Worm (Caenorhabditis elegans) whole organism, L3 larva: ENCODE measurements around the gene C01G5.9.

Experiments
- R02D3.7 ChIP-seq: fragments of 150-350 bp; optimal IDR thresholded peaks from 2 replicates; lab custom pipeline; 2014; ENCODE audit warnings: missing biosample characterization, missing genetic modification characterization
- ZK546.5 ChIP-seq: sonication (generic microtip); optimal IDR thresholded peaks from 2 replicates; lab custom pipeline; 2017; ENCODE audit warnings: missing biosample characterization, missing genetic modification characterization
- ama-1 ChIP-seq: fragments of 150-350 bp; optimal IDR thresholded peaks from 2 replicates; lab custom pipeline; 2018
- ceh-16 ChIP-seq: sonication (generic microtip); optimal IDR thresholded peaks from 2 replicates; lab custom pipeline; 2017; ENCODE audit warnings: missing biosample characterization, missing genetic modification characterization
- ceh-82 ChIP-seq: fragments of 150-350 bp; optimal IDR thresholded peaks from 2 replicates; lab custom pipeline; 2014; ENCODE audit warnings: missing biosample characterization, missing genetic modification characterization
- daf-12 ChIP-seq: fragments of 150-350 bp; optimal IDR thresholded peaks from 2 replicates; lab custom pipeline; 2014; ENCODE audit warnings: missing biosample characterization, missing genetic modification reagents, missing genetic modification characterization
- egl-27 ChIP-seq: sonication (generic microtip); optimal IDR thresholded peaks from 4 replicates; lab custom pipeline; 2017; ENCODE audit warnings: missing biosample characterization, missing genetic modification reagents, missing genetic modification characterization
- egl-5 ChIP-seq: fragments of 150-350 bp; optimal IDR thresholded peaks from 2 replicates; lab custom pipeline; 2017; ENCODE audit warnings: missing biosample characterization, missing genetic modification reagents, missing genetic modification characterization, inconsistent platforms
- elt-1 ChIP-seq: fragments of 150-350 bp; optimal IDR thresholded peaks from 2 replicates; lab custom pipeline; 2014; ENCODE audit warnings: missing biosample characterization, missing genetic modification characterization
- elt-2 ChIP-seq: sonication (generic microtip); optimal IDR thresholded peaks from 2 replicates; lab custom pipeline; 2016; ENCODE audit warnings: missing genetic modification reagents, mild to moderate bottlenecking, missing genetic modification characterization, missing compliant biosample characterization
- elt-3 ChIP-seq, 3 experiments: fragments of 150-350 bp in 1 of 3; sonication (generic microtip) in 2 of 3; optimal IDR thresholded peaks; 2 replicates in 2 of 3; 4 replicates in 1 of 3; lab custom pipeline; 2014 to 2017; ENCODE audit warnings: missing biosample characterization in 3 of 3, missing genetic modification characterization in 3 of 3
- eor-1 ChIP-seq, 2 experiments: fragments of 150-350 bp; optimal IDR thresholded peaks; 2 replicates each; lab custom pipeline; 2014 to 2018; ENCODE audit warnings: missing biosample characterization in 2 of 2, missing genetic modification characterization in 2 of 2
- fkh-10 ChIP-seq: sonication (generic microtip); optimal IDR thresholded peaks from 2 replicates; lab custom pipeline; 2017; ENCODE audit warnings: missing biosample characterization, missing genetic modification reagents, missing genetic modification characterization
- fkh-2 ChIP-seq: fragments of 150-350 bp; optimal IDR thresholded peaks from 2 replicates; lab custom pipeline; 2014; ENCODE audit warnings: missing biosample characterization, missing genetic modification reagents, missing genetic modification characterization
- fos-1 ChIP-seq: fragments of 150-350 bp; optimal IDR thresholded peaks from 2 replicates; lab custom pipeline; 2014; ENCODE audit warnings: missing biosample characterization, missing genetic modification characterization
- hmg-11 ChIP-seq: sonication (generic microtip); optimal IDR thresholded peaks from 2 replicates; lab custom pipeline; 2016; ENCODE audit warnings: missing genetic modification characterization, missing compliant biosample characterization
- jun-1 ChIP-seq: fragments of 150-350 bp; optimal IDR thresholded peaks from 2 replicates; lab custom pipeline; 2014; ENCODE audit warnings: missing biosample characterization, missing genetic modification reagents, missing genetic modification characterization
- lin-15B ChIP-seq: fragments of 150-350 bp; optimal IDR thresholded peaks from 2 replicates; lab custom pipeline; 2014; ENCODE audit warnings: missing biosample characterization, missing genetic modification characterization
- lin-39 ChIP-seq: fragments of 150-350 bp; optimal IDR thresholded peaks from 2 replicates; lab custom pipeline; 2018; ENCODE audit warnings: missing biosample characterization, missing genetic modification reagents, missing genetic modification characterization
- lsy-12 ChIP-seq: sonication (generic microtip); optimal IDR thresholded peaks from 2 replicates; lab custom pipeline; 2016; ENCODE audit warnings: mild to moderate bottlenecking, missing genetic modification characterization, missing compliant biosample characterization
- mdl-1 ChIP-seq: fragments of 150-350 bp; optimal IDR thresholded peaks from 2 replicates; lab custom pipeline; 2014; ENCODE audit warnings: missing biosample characterization, missing genetic modification characterization
- nfya-1 ChIP-seq: sonication (generic microtip); optimal IDR thresholded peaks from 2 replicates; lab custom pipeline; 2017; ENCODE audit warnings: missing genetic modification characterization, mild to moderate bottlenecking, missing compliant biosample characterization, antibody characterized with exemption, moderate library complexity; ENCODE audit not compliant: insufficient read depth
- nhr-12 ChIP-seq: fragments of 150-350 bp; optimal IDR thresholded peaks from 2 replicates; lab custom pipeline; 2014; ENCODE audit warnings: missing biosample characterization, missing genetic modification characterization
- nhr-23 ChIP-seq: fragments of 150-350 bp; optimal IDR thresholded peaks from 2 replicates; lab custom pipeline; 2014; ENCODE audit warnings: missing biosample characterization, missing genetic modification reagents, missing genetic modification characterization
- nhr-237 ChIP-seq: fragments of 150-350 bp; optimal IDR thresholded peaks from 2 replicates; lab custom pipeline; 2014; ENCODE audit warnings: missing biosample characterization, missing genetic modification characterization
- nhr-28 ChIP-seq: fragments of 150-350 bp; optimal IDR thresholded peaks from 2 replicates; lab custom pipeline; 2014; ENCODE audit warnings: missing biosample characterization, missing genetic modification characterization
- nhr-43 ChIP-seq: sonication (generic microtip); optimal IDR thresholded peaks from 2 replicates; lab custom pipeline; 2016; ENCODE audit warnings: mild to moderate bottlenecking, missing genetic modification characterization, missing compliant biosample characterization; ENCODE audit not compliant: poor library complexity, severe bottlenecking
- nhr-76 ChIP-seq: fragments of 150-350 bp; sonication (generic microtip); optimal IDR thresholded peaks from 5 replicates; lab custom pipeline; 2014; ENCODE audit warnings: missing biosample characterization, missing genetic modification characterization
- nhr-77 ChIP-seq: fragments of 150-350 bp; optimal IDR thresholded peaks from 2 replicates; lab custom pipeline; 2014; ENCODE audit warnings: missing biosample characterization, missing genetic modification characterization
- pha-4 ChIP-seq: fragments of 150-350 bp; optimal IDR thresholded peaks from 2 replicates; lab custom pipeline; 2014; ENCODE audit warnings: missing biosample characterization, missing genetic modification reagents, missing genetic modification characterization
- pqm-1 ChIP-seq: fragments of 150-350 bp; optimal IDR thresholded peaks from 2 replicates; lab custom pipeline; 2017; ENCODE audit warnings: missing biosample characterization, missing genetic modification characterization, inconsistent platforms
- sea-2 ChIP-seq: fragments of 150-350 bp; sonication (generic microtip); optimal IDR thresholded peaks from 4 replicates; lab custom pipeline; 2014; ENCODE audit warnings: missing biosample characterization, missing genetic modification reagents, missing genetic modification characterization
- skn-1 ChIP-seq: fragments of 150-350 bp; optimal IDR thresholded peaks from 2 replicates; lab custom pipeline; 2014; ENCODE audit warnings: missing biosample characterization, missing genetic modification characterization
- snpc-4 ChIP-seq: fragments of 150-350 bp; optimal IDR thresholded peaks from 2 replicates; lab custom pipeline; 2014; ENCODE audit warnings: missing biosample characterization, missing genetic modification characterization
- tbx-2 ChIP-seq: sonication (generic microtip); optimal IDR thresholded peaks from 2 replicates; lab custom pipeline; 2016; ENCODE audit warnings: mild to moderate bottlenecking, missing genetic modification characterization, missing compliant biosample characterization
- unc-39 ChIP-seq: sonication (generic microtip); optimal IDR thresholded peaks from 4 replicates; lab custom pipeline; 2017; ENCODE audit warnings: missing biosample characterization, missing genetic modification characterization
- unc-62 ChIP-seq: fragments of 150-350 bp; sonication (generic microtip); optimal IDR thresholded peaks from 4 replicates; lab custom pipeline; 2014; ENCODE audit warnings: missing biosample characterization, missing genetic modification reagents, missing genetic modification characterization
- ztf-11 ChIP-seq: fragments of 150-350 bp; optimal IDR thresholded peaks from 2 replicates; lab custom pipeline; 2014; ENCODE audit warnings: missing biosample characterization, missing genetic modification characterization
- ztf-4 ChIP-seq: fragments of 150-350 bp; optimal IDR thresholded peaks from 2 replicates; lab custom pipeline; 2014; ENCODE audit warnings: missing biosample characterization, missing genetic modification characterization

Gene C01G5.9

DNA sequence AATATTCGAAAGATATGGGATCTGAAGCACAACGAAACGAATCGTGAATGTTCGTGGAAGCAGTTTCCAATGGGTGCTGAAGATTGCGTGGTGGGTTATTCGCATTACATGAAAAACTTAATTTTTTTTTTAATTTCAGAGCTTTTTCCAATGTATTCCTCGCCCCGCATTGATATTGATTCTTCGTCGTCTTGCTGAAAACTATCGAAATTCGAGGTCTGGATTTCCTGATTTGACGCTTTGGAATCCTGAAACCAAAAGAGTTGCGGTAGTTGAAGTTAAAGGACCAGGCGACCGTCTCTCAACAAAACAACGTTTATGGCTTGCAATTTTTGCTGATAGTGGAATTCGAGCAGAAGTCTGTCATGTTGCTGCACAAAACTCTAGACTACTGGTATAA is 32.3 kb downstream of the C01G5.9 start:
- TF ChIP-seq ZK546.5 (tag; lab: Kevin White, UChicago) = no peak
- peak; percentile 27 for TF ChIP-seq nhr-43
- TF ChIP-seq unc-39 (tag; lab: Kevin White, UChicago) = no peak
- no peak for TF ChIP-seq ceh-82
- no peak for TF ChIP-seq nhr-28 (tag; lab: Kevin White, UChicago)
- no peak for TF ChIP-seq nhr-23 (tag; lab: Kevin White, UChicago)
- peak; percentile 23 for TF ChIP-seq elt-2 (tag; lab: Kevin White, UChicago)
- TF ChIP-seq lin-39 (tag; lab: Kevin White, UChicago) = no peak
- no peak for TF ChIP-seq sea-2 (GFP tag; lab: Kevin White, UChicago)
- no peak for TF ChIP-seq eor-1 (tag; optimal IDR thresholded peaks at IDR 0.05; lab: Kevin White, UChicago)

DNA sequence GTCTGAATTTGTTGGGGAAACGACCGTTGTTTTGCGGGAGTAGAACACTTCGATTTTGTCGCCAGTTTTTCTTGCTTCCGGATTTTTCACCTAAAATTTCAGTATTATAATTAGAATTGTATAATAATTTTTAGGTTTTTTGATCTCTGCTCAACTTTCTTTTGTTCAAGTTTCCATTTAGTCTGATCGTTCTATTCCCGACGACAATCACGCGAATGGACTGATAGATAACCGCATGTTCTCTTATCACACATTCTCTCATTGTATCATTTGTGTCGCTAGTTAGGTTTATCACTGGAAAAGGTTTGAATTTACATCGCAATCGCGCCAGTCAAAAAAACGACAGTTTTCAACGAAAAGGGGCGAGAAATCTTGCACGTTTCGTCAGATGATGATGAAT is 35.2 kb downstream of the C01G5.9 start:
- TF ChIP-seq elt-1 (tag; lab: Kevin White, UChicago) = no peak
- TF ChIP-seq tbx-2 (tag; lab: Kevin White, UChicago) = no peak
- TF ChIP-seq R02D3.7 (tag; lab: Kevin White, UChicago) = no peak
- TF ChIP-seq jun-1 (tag; lab: Kevin White, UChicago) = peak; percentile 29
- no peak for TF ChIP-seq nhr-237 (tag; lab: Kevin White, UChicago)
- peak in 2 of 3 experiments; percentile 68 to 91 for TF ChIP-seq elt-3 (tag; optimal IDR thresholded peaks at IDR 0.05; lab: Kevin White, UChicago)
- TF ChIP-seq egl-5 (tag; lab: Kevin White, UChicago) = no peak
- no peak for TF ChIP-seq fkh-10 (GFP tag; lab: Kevin White, UChicago)
- no peak for TF ChIP-seq eor-1 (tag; optimal IDR thresholded peaks at IDR 0.05; lab: Kevin White, UChicago)
- no peak for TF ChIP-seq ztf-11 (tag; lab: Kevin White, UChicago)
- TF ChIP-seq nhr-76 (tag; lab: Kevin White, UChicago) = no peak
- no peak for TF ChIP-seq unc-62
- TF ChIP-seq elt-2 (tag; lab: Kevin White, UChicago) = peak; percentile 95
- no peak for TF ChIP-seq lin-15B
- peak; percentile 33 for TF ChIP-seq pha-4
- TF ChIP-seq ceh-16 = no peak
- no peak for TF ChIP-seq nhr-43
- TF ChIP-seq sea-2 (GFP tag; lab: Kevin White, UChicago) = no peak
- no peak for TF ChIP-seq ama-1
- no peak for TF ChIP-seq fkh-2
- no peak for TF ChIP-seq ceh-82
- peak; percentile 88 for TF ChIP-seq pqm-1 (tag; lab: Kevin White, UChicago)
- no peak for TF ChIP-seq skn-1
- TF ChIP-seq daf-12 = no peak
- TF ChIP-seq, all 47 proteins: peak for 5

DNA sequence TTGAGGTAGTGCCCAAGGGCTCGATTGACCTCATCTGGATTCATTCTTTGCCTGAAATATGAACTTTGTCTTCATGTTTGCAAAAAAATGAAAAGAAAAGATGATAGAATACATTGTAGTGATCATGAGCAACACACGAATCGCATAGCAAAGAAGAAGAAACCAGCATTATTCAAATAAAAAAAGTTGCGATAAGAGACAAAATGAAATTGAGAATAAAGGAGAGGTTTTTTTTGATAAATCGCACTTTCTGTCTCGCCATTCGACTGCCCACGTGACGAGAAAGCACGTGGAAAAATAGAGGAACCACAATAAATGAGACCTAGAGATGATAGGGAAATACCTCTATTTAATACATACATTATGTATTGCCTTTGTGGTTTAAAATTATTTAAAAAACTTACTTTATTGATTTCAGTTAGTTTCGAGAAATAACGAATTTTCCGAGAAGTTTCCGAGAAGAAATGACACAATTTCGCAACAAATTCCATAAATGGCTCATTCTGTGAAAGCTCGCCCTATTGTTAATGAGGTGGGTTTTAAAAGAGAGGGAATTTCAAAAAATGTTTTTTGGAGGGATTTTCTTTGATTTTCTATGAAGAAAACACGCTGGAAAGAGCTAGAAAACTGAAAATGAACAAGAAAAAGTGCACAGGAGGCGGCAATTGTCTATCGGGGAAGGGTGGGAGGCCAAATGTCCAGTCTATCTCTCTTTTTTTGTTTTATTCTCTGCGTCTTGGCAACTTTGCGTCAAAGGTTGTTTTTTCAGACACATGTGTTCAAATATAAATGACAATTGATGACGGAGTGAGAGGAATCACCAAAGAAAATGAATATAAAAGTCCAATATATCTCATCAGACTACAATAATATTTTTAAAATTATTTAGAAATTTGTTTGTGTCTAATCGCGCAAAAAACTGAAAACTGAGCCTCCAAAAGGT is 36.0 kb downstream of the C01G5.9 start, which contains the start of gene paqr-1:
Gene paqr-1 (minus strand): TSS at position 51 of the 943 bp plus-strand sequence.
- peak; percentile 16 for TF ChIP-seq lin-39 (tag; lab: Kevin White, UChicago)
- peak; percentile 41 for TF ChIP-seq mdl-1 (tag; lab: Kevin White, UChicago)
- TF ChIP-seq lin-15B = peak; percentile 53
- no peak for TF ChIP-seq eor-1 (tag; optimal IDR thresholded peaks at IDR 0.05; lab: Kevin White, UChicago)
- no peak for TF ChIP-seq nhr-12
- TF ChIP-seq pha-4 = peak; percentile 6
- TF ChIP-seq elt-3 (tag; optimal IDR thresholded peaks at IDR 0.05; lab: Kevin White, UChicago) = no peak
- TF ChIP-seq fos-1 (tag; lab: Kevin White, UChicago) = peak; percentile 6
- peak; percentile 77 for TF ChIP-seq egl-5 (tag; lab: Kevin White, UChicago)
- TF ChIP-seq elt-2 (tag; lab: Kevin White, UChicago) = peak; percentile 0
- peak; percentile 37 for TF ChIP-seq nfya-1 (tag; lab: Kevin White, UChicago)
- peak; percentile 29 for TF ChIP-seq pqm-1 (tag; lab: Kevin White, UChicago)
- TF ChIP-seq fkh-2 = no peak

DNA sequence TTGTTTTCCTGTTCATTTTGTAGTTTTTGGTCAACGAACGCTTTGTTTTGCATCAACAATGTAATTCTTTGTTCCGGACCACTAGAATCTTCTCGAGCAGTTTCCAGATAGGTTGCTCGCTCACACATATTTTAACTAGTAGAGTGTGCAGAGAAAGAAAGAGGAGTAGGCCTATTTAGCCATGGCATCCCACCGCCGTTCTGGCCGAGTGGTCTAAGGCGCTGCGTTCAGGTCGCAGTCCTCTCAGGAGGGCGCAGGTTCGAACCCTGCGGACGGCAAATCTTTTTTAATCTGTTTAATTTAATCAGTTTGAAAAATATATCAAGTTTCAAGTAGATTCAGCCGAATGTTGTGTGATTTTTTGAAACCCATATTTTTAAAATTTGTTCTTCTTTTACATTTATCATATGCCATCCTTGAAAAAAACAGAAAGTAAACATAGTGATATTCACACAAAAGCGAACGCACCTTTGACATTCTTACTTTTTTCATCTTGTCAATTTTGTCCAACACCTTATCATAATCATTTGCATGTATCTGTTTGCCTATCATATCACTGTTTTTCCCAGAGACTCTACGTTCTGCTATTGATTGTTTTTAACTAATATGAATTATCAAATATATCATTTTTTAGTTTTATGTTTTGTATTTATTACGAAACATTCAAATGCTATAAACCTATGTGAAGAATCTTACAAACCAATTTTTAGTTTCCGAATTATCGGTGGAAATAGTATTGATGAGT is 37.1 kb downstream of the C01G5.9 start, which contains the start of gene try-3:
Gene try-3 (plus strand): TSS at position 532 of the 745 bp plus-strand sequence.
- no peak for TF ChIP-seq ceh-82
- TF ChIP-seq skn-1 = peak; percentile 33
- no peak for TF ChIP-seq mdl-1 (tag; lab: Kevin White, UChicago)
- TF ChIP-seq nfya-1 (tag; lab: Kevin White, UChicago) = peak; percentile 71
- TF ChIP-seq jun-1 (tag; lab: Kevin White, UChicago) = no peak
- peak; percentile 70 for TF ChIP-seq pha-4
- TF ChIP-seq nhr-23 (tag; lab: Kevin White, UChicago) = peak; percentile 32
- no peak for TF ChIP-seq nhr-77 (tag; lab: Kevin White, UChicago)
- TF ChIP-seq lsy-12 (tag; lab: Kevin White, UChicago) = peak; percentile 21
- TF ChIP-seq elt-3 (tag; optimal IDR thresholded peaks at IDR 0.05; lab: Kevin White, UChicago) = peak in 1 of 3 experiments; percentile 63
- TF ChIP-seq pqm-1 (tag; lab: Kevin White, UChicago) = peak; percentile 43
- TF ChIP-seq sea-2 (GFP tag; lab: Kevin White, UChicago) = no peak
- peak; percentile 77 for TF ChIP-seq hmg-11 (tag; lab: Kevin White, UChicago)
- peak; percentile 76 for TF ChIP-seq nhr-43
- TF ChIP-seq ztf-4 (tag; lab: Kevin White, UChicago) = no peak
- TF ChIP-seq elt-2 (tag; lab: Kevin White, UChicago) = peak; percentile 56
- TF ChIP-seq tbx-2 (tag; lab: Kevin White, UChicago) = no peak
- peak; percentile 58 for TF ChIP-seq snpc-4 (tag; lab: Kevin White, UChicago)
- TF ChIP-seq egl-27 (tag; lab: Kevin White, UChicago) = peak; percentile 33
- TF ChIP-seq lin-15B = peak; percentile 49
- TF ChIP-seq lin-39 (tag; lab: Kevin White, UChicago) = peak; percentile 88
- TF ChIP-seq R02D3.7 (tag; lab: Kevin White, UChicago) = peak; percentile 14
